Worm (Caenorhabditis elegans) whole organism, L4 larva: ENCODE measurements around the gene C25H3.14.

Experiments
- F10B5.3 ChIP-seq: sonication (generic microtip); optimal IDR thresholded peaks from 2 replicates; lab custom pipeline; 2016; ENCODE audit warnings: mild to moderate bottlenecking, missing genetic modification characterization, missing compliant biosample characterization
- F44E2.7 ChIP-seq: fragments of 200-800 bp; sonication (Bioruptor generic); IDR thresholded peaks from 2 replicates; pipeline ENCODE4 v2.1.2; 2022; ENCODE audit warnings: missing genetic modification characterization, missing compliant biosample characterization
- F49E8.2 ChIP-seq: sonication (generic microtip); optimal IDR thresholded peaks from 2 replicates; lab custom pipeline; 2016; ENCODE audit warnings: missing compliant biosample characterization, mild to moderate bottlenecking, missing genetic modification characterization, borderline replicate concordance
- T20F7.1 ChIP-seq: fragments of 200-800 bp; sonication (Bioruptor generic); optimal IDR thresholded peaks from 2 replicates; lab custom pipeline; 2018; ENCODE audit warnings: mild to moderate bottlenecking, missing genetic modification characterization, missing compliant biosample characterization
- T26A8.4 ChIP-seq: fragments of 200-800 bp; sonication (Bioruptor generic); IDR thresholded peaks from 2 replicates; pipeline ENCODE4 v1.3.6; 2022; ENCODE audit warnings: missing genetic modification characterization, missing compliant biosample characterization
- aly-2 ChIP-seq: sonication (generic microtip); optimal IDR thresholded peaks from 2 replicates; lab custom pipeline; 2018; ENCODE audit warnings: missing biosample characterization, missing genetic modification characterization
- arid-1 ChIP-seq: fragments of 200-800 bp; sonication (Bioruptor generic); conservative IDR thresholded peaks from 2 replicates; pipeline ENCODE4 v1.3.6; 2022; ENCODE audit warnings: missing genetic modification reagents, missing genetic modification characterization, missing compliant biosample characterization
- ceh-28 ChIP-seq: fragments of 150-350 bp; optimal IDR thresholded peaks from 2 replicates; lab custom pipeline; 2014; ENCODE audit warnings: missing biosample characterization, missing genetic modification reagents, missing genetic modification characterization
- ceh-32 ChIP-seq: sonication (generic microtip); optimal IDR thresholded peaks from 2 replicates; lab custom pipeline; 2016; ENCODE audit warnings: mild to moderate bottlenecking, missing genetic modification characterization, missing compliant biosample characterization; ENCODE audit not compliant: poor library complexity
- ceh-82 ChIP-seq: sonication (generic microtip); optimal IDR thresholded peaks from 2 replicates; lab custom pipeline; 2017; ENCODE audit warnings: missing biosample characterization, missing genetic modification characterization
- cey-2 ChIP-seq: sonication (generic microtip); optimal IDR thresholded peaks from 3 replicates; lab custom pipeline; 2017; ENCODE audit warnings: missing genetic modification characterization, mild to moderate bottlenecking, missing compliant biosample characterization, antibody characterized with exemption, borderline replicate concordance; ENCODE audit not compliant: insufficient read depth
- daf-12 ChIP-seq: fragments of 150-350 bp; optimal IDR thresholded peaks from 2 replicates; lab custom pipeline; 2014; ENCODE audit warnings: missing biosample characterization, missing genetic modification reagents, missing genetic modification characterization
- daf-19 ChIP-seq: fragments of 200-800 bp; sonication (Bioruptor generic); conservative IDR thresholded peaks from 2 replicates; pipeline ENCODE4 v1.3.6; 2022; ENCODE audit warnings: missing genetic modification characterization, missing compliant biosample characterization
- daf-8 ChIP-seq: fragments of 200-800 bp; sonication (Bioruptor generic); IDR thresholded peaks from 2 replicates; pipeline ENCODE4 v1.3.6; 2022; ENCODE audit warnings: missing genetic modification characterization, missing compliant biosample characterization
- dmd-8 ChIP-seq: fragments of 200-800 bp; sonication (Bioruptor generic); IDR thresholded peaks from 2 replicates; pipeline ENCODE4 v1.3.6; 2022; ENCODE audit warnings: missing genetic modification characterization, missing compliant biosample characterization
- dmd-9 ChIP-seq: fragments of 200-800 bp; sonication (Bioruptor generic); IDR thresholded peaks from 2 replicates; pipeline ENCODE4 v1.3.6; 2022; ENCODE audit warnings: missing genetic modification reagents, missing genetic modification characterization, missing compliant biosample characterization
- dpl-1 ChIP-seq: fragments of 150-350 bp; optimal IDR thresholded peaks from 2 replicates; lab custom pipeline; 2014; ENCODE audit warnings: missing biosample characterization, missing genetic modification reagents, missing genetic modification characterization
- duxl-1 ChIP-seq: sonication (generic microtip); optimal IDR thresholded peaks from 2 replicates; lab custom pipeline; 2016; ENCODE audit warnings: mild to moderate bottlenecking, missing genetic modification characterization, moderate library complexity, missing compliant biosample characterization; ENCODE audit not compliant: poor library complexity
- dve-1 ChIP-seq: sonication (generic microtip); optimal IDR thresholded peaks from 2 replicates; lab custom pipeline; 2017; ENCODE audit warnings: antibody characterized with exemption, mild to moderate bottlenecking, missing genetic modification characterization, missing compliant biosample characterization; ENCODE audit not compliant: insufficient read depth
- hif-1 ChIP-seq, 2 experiments: sonication (generic microtip); optimal IDR thresholded peaks; 2 replicates each; lab custom pipeline; 2016 to 2017; ENCODE audit warnings: missing compliant biosample characterization in 2 of 2, missing genetic modification characterization in 2 of 2, missing genetic modification reagents in 2 of 2, missing genotype in 2 of 2, mild to moderate bottlenecking in 1 of 2
- hlh-11 ChIP-seq: fragments of 200-800 bp; sonication (Bioruptor generic); optimal IDR thresholded peaks from 2 replicates; lab custom pipeline; 2018; ENCODE audit warnings: mild to moderate bottlenecking, missing genetic modification characterization, missing compliant biosample characterization
- hlh-30 ChIP-seq: sonication (generic microtip); optimal IDR thresholded peaks from 2 replicates; lab custom pipeline; 2017; ENCODE audit warnings: antibody characterized with exemption, mild to moderate bottlenecking, missing genetic modification characterization, missing compliant biosample characterization; ENCODE audit not compliant: insufficient read depth
- lin-13 ChIP-seq: fragments of 150-350 bp; optimal IDR thresholded peaks from 2 replicates; lab custom pipeline; 2014; ENCODE audit warnings: missing biosample characterization, missing genetic modification reagents, missing genetic modification characterization
- lin-29 ChIP-seq: fragments of 200-800 bp; sonication (Bioruptor generic); IDR thresholded peaks from 2 replicates; pipeline ENCODE4 v1.3.6; 2022; ENCODE audit warnings: missing genetic modification reagents, missing genetic modification characterization, missing compliant biosample characterization
- lin-39 ChIP-seq: fragments of 150-350 bp; optimal IDR thresholded peaks from 2 replicates; lab custom pipeline; 2014; ENCODE audit warnings: missing biosample characterization, missing genetic modification reagents, missing genetic modification characterization
- lir-3 ChIP-seq: sonication (generic microtip); optimal IDR thresholded peaks from 2 replicates; lab custom pipeline; 2016; ENCODE audit warnings: mild to moderate bottlenecking, missing genetic modification characterization, missing compliant biosample characterization
- madf-5 ChIP-seq, 2 experiments: fragments of 200-800 bp; sonication (Bioruptor generic); IDR thresholded peaks; 2 replicates each; pipeline ENCODE4 v1.3.6; 2022; ENCODE audit warnings: missing compliant biosample characterization in 2 of 2, missing genetic modification characterization in 2 of 2
- madf-9 ChIP-seq: fragments of 200-800 bp; sonication (Bioruptor generic); conservative IDR thresholded peaks from 2 replicates; pipeline ENCODE4 v1.3.6; 2022; ENCODE audit warnings: missing genetic modification reagents, missing genetic modification characterization, missing compliant biosample characterization
- mdl-1 ChIP-seq, 2 experiments: fragments of 150-350 bp in 1 of 2; sonication (generic microtip) in 1 of 2; optimal IDR thresholded peaks; 2 replicates each; lab custom pipeline; 2014 to 2017; ENCODE audit warnings: missing biosample characterization in 2 of 2, missing genetic modification characterization in 2 of 2
- mep-1 ChIP-seq: fragments of 150-350 bp; sonication (generic microtip); optimal IDR thresholded peaks from 3 replicates; lab custom pipeline; 2014; ENCODE audit warnings: missing biosample characterization, missing genetic modification characterization
- mes-2 ChIP-seq: sonication (generic microtip); optimal IDR thresholded peaks from 2 replicates; lab custom pipeline; 2016; ENCODE audit warnings: missing genotype, mild to moderate bottlenecking, missing genetic modification characterization, missing compliant biosample characterization; ENCODE audit not compliant: poor library complexity, severe bottlenecking
- mxl-2 ChIP-seq: fragments of 200-800 bp; sonication (Bioruptor generic); conservative IDR thresholded peaks from 2 replicates; pipeline ENCODE4 v1.3.6; 2022; ENCODE audit warnings: missing genetic modification reagents, missing genetic modification characterization, missing compliant biosample characterization
- nhr-10 ChIP-seq: fragments of 150-350 bp; optimal IDR thresholded peaks from 2 replicates; lab custom pipeline; 2014; ENCODE audit warnings: missing biosample characterization, missing genetic modification characterization
- nhr-11 ChIP-seq: fragments of 150-350 bp; optimal IDR thresholded peaks from 2 replicates; lab custom pipeline; 2014; ENCODE audit warnings: missing biosample characterization, missing genetic modification characterization
- nhr-237 ChIP-seq: sonication (generic microtip); optimal IDR thresholded peaks from 2 replicates; lab custom pipeline; 2017; ENCODE audit warnings: missing biosample characterization, missing genetic modification characterization
- nhr-48 ChIP-seq: sonication (generic microtip); optimal IDR thresholded peaks from 2 replicates; lab custom pipeline; 2016; ENCODE audit warnings: mild to moderate bottlenecking, missing genetic modification characterization, missing compliant biosample characterization
- nhr-76 ChIP-seq: fragments of 150-350 bp; optimal IDR thresholded peaks from 2 replicates; lab custom pipeline; 2014; ENCODE audit warnings: missing biosample characterization, missing genetic modification characterization
- php-3 ChIP-seq: fragments of 200-800 bp; sonication (Bioruptor generic); IDR thresholded peaks from 2 replicates; pipeline ENCODE4 v1.3.6; 2022; ENCODE audit warnings: missing genetic modification reagents, missing genetic modification characterization, missing compliant biosample characterization
- sdz-12 ChIP-seq: fragments of 200-800 bp; sonication (Bioruptor generic); optimal IDR thresholded peaks from 2 replicates; lab custom pipeline; 2018; ENCODE audit warnings: mild to moderate bottlenecking, missing genetic modification characterization, missing compliant biosample characterization
- skn-1 ChIP-seq: fragments of 150-350 bp; optimal IDR thresholded peaks from 2 replicates; lab custom pipeline; 2014; ENCODE audit warnings: missing biosample characterization, missing genetic modification characterization
- spr-3 ChIP-seq: fragments of 200-800 bp; sonication (Bioruptor generic); optimal IDR thresholded peaks from 2 replicates; lab custom pipeline; 2018; ENCODE audit warnings: mild to moderate bottlenecking, missing genetic modification characterization, missing compliant biosample characterization
- tra-1 ChIP-seq: fragments of 200-800 bp; sonication (Bioruptor generic); IDR thresholded peaks from 2 replicates; pipeline ENCODE4 v1.3.6; 2022; ENCODE audit warnings: missing genetic modification reagents, missing genetic modification characterization, missing compliant biosample characterization
- unc-130 ChIP-seq: sonication (generic microtip); optimal IDR thresholded peaks from 2 replicates; lab custom pipeline; 2016; ENCODE audit warnings: missing genetic modification reagents, missing genetic modification characterization, missing compliant biosample characterization
- unc-39 ChIP-seq: sonication (generic microtip); optimal IDR thresholded peaks from 2 replicates; lab custom pipeline; 2017; ENCODE audit warnings: missing biosample characterization, missing genetic modification characterization
- unc-62 ChIP-seq, 3 experiments: fragments of 150-350 bp in 1 of 3; sonication (generic microtip); optimal IDR thresholded peaks in 2 of 3; peaks in 1 of 3; 1 replicate in 1 of 3; 2 replicates in 2 of 3; lab custom pipeline; 2014 to 2017; ENCODE audit warnings: missing biosample characterization in 3 of 3, missing genetic modification characterization in 3 of 3, missing genetic modification reagents in 3 of 3, missing genotype in 1 of 3
- zag-1 ChIP-seq: fragments of 150-350 bp; optimal IDR thresholded peaks from 2 replicates; lab custom pipeline; 2014; ENCODE audit warnings: missing biosample characterization, missing genetic modification characterization
- zip-11 ChIP-seq: fragments of 200-800 bp; sonication (Bioruptor generic); IDR thresholded peaks from 2 replicates; pipeline ENCODE4 v1.3.6; 2022; ENCODE audit warnings: missing genetic modification characterization, missing compliant biosample characterization
- zip-2 ChIP-seq: fragments of 150-350 bp; optimal IDR thresholded peaks from 2 replicates; lab custom pipeline; 2014; ENCODE audit warnings: missing biosample characterization, missing genetic modification characterization

Gene C25H3.14

ce11 chrII:5701485-5701884, 6.6 kb downstream of the C25H3.14 start (continued):
- TF ChIP-seq tra-1 (GFP tag; lab: Robert Waterston, UW) (no peak), ceh-32 (tag; lab: Kevin White, UChicago) (no peak), F49E8.2 (tag; lab: Kevin White, UChicago) (peak; percentile 21), dpl-1 (GFP tag; lab: Kevin White, UChicago) (peak; percentile 31), mxl-2 (GFP tag; lab: Robert Waterston, UW) (no peak), ceh-28 (tag; lab: Kevin White, UChicago) (no peak), php-3 (peak; percentile 45; the same call in 1 of the 2 replicates), arid-1 (GFP tag; lab: Robert Waterston, UW) (peak; percentile 10; the same call in 1 of the 2 replicates), nhr-237 (tag; lab: Kevin White, UChicago) (no peak), lin-29 (GFP tag; lab: Robert Waterston, UW) (no peak), cey-2 (tag; lab: Kevin White, UChicago) (no peak), zag-1 (tag; lab: Kevin White, UChicago) (no peak), dmd-9 (no peak), zip-11 (GFP tag; lab: Robert Waterston, UW) (no peak), nhr-76 (no peak), mep-1 (tag; lab: Kevin White, UChicago) (peak; percentile 56), T26A8.4 (peak; percentile 78), lir-3 (tag; lab: Kevin White, UChicago) (no peak), daf-12 (tag; lab: Kevin White, UChicago) (no peak), dmd-8 (GFP tag; lab: Robert Waterston, UW) (no peak), nhr-10 (tag; lab: Kevin White, UChicago) (no peak), aly-2 (tag; lab: Kevin White, UChicago) (no peak), unc-39 (no peak), lin-13 (GFP tag; lab: Kevin White, UChicago) (no peak), duxl-1 (tag; lab: Kevin White, UChicago) (peak; percentile 76), madf-5 (GFP tag; IDR thresholded peaks at IDR 0.05; lab: Robert Waterston, UW) (no peak), unc-130 (GFP tag; lab: Kevin White, UChicago) (no peak), skn-1 (tag; lab: Kevin White, UChicago) (no peak), sdz-12 (GFP tag; lab: Kevin White, UChicago) (no peak), daf-19 (no peak), madf-9 (GFP tag; lab: Robert Waterston, UW) (no peak), daf-8 (GFP tag; lab: Robert Waterston, UW) (no peak), zip-2 (no peak), nhr-11 (tag; lab: Kevin White, UChicago) (peak; percentile 0), hif-1 (tag; optimal IDR thresholded peaks at IDR 0.05; lab: Kevin White, UChicago) (no peak), hlh-11 (tag; lab: Kevin White, UChicago) (peak; percentile 64), lin-39 (tag; lab: Kevin White, UChicago) (no peak), F10B5.3 (tag; lab: Kevin White, UChicago) (no peak), ceh-82 (tag; lab: Kevin White, UChicago) (no peak)

- TF ChIP-seq nhr-10 (tag; lab: Kevin White, UChicago): no peak
- TF ChIP-seq hlh-30 (tag; lab: Kevin White, UChicago): no peak
- peak; percentile 14 for TF ChIP-seq hlh-11 (tag; lab: Kevin White, UChicago)
- TF ChIP-seq F44E2.7 (GFP tag; lab: Robert Waterston, UW): no peak
- TF ChIP-seq mes-2 (tag; lab: Kevin White, UChicago): peak; percentile 2
- TF ChIP-seq unc-62 (GFP tag; optimal IDR thresholded peaks at IDR 0.05 in 1 of 2; lab: Kevin White, UChicago): peak in 1 of 2 experiments; percentile 44
- no peak for TF ChIP-seq unc-62 (tag; optimal IDR thresholded peaks at IDR 0.05; lab: Kevin White, UChicago)
- peak; percentile 3 for TF ChIP-seq dpl-1 (GFP tag; lab: Kevin White, UChicago)
- TF ChIP-seq dve-1 (tag; lab: Kevin White, UChicago): peak; percentile 0
- TF ChIP-seq mdl-1 (tag; optimal IDR thresholded peaks at IDR 0.05; lab: Kevin White, UChicago): peak in 1 of 2 experiments; percentile 38
- TF ChIP-seq T20F7.1 (GFP tag; lab: Kevin White, UChicago): no peak
- TF ChIP-seq spr-3: no peak
- peak; percentile 59 for TF ChIP-seq nhr-48
- TF ChIP-seq, all 104 proteins: peak for 7
Observed at ce11 chrII:5702611-5703192, 7.8 kb downstream of the C25H3.14 start.
